Fruit fly (Drosophila melanogaster) whole organism, embryonic: Measurements from ENCODE around the gene CG33784.

ENCODE experiments used
- Aef1 ChIP-seq: fragments of 200-800 bp; sonication (Bioruptor generic); IDR thresholded peaks from 3 replicates; pipeline ENCODE4 v1.3.6; 2022; ENCODE audit warnings: missing biosample characterization, missing genetic modification characterization
- CG10654 ChIP-seq: fragments of 200-800 bp; sonication (Bioruptor generic); optimal IDR thresholded peaks from 2 replicates; lab custom pipeline; 2016; ENCODE audit warnings: missing biosample characterization, missing genetic modification characterization
- CG12071 ChIP-seq: fragments of 200-800 bp; sonication (Bioruptor generic); optimal IDR thresholded peaks from 3 replicates; lab custom pipeline; 2018; ENCODE audit warnings: missing biosample characterization, mild to moderate bottlenecking, missing genetic modification characterization
- CG4820 ChIP-seq: fragments of 200-800 bp; sonication (Bioruptor generic); optimal IDR thresholded peaks from 3 replicates; lab custom pipeline; 2016; ENCODE audit warnings: missing biosample characterization, missing genetic modification characterization
- Dll ChIP-seq: fragments of 200-800 bp; sonication (Bioruptor generic); IDR thresholded peaks from 4 replicates; pipeline ENCODE4 v1.3.6; 2022; ENCODE audit warnings: missing biosample characterization, missing genetic modification characterization; ENCODE audit not compliant: partially characterized antibody
- Sry-δ ChIP-seq: fragments of 200-800 bp; sonication (Bioruptor generic); optimal IDR thresholded peaks from 2 replicates; lab custom pipeline; 2016; ENCODE audit warnings: missing biosample characterization, missing genetic modification characterization
- peb ChIP-seq: fragments of 200-800 bp; sonication (Bioruptor generic); IDR thresholded peaks from 2 replicates; pipeline ENCODE4 v1.3.6; 2022; ENCODE audit warnings: missing biosample characterization, missing genetic modification characterization

- TF ChIP-seq CG4820 = no peak
- no peak for TF ChIP-seq CG10654 (GFP tag; lab: Kevin White, UChicago)
- no peak for TF ChIP-seq Aef1 (GFP tag; lab: Robert Waterston, UW)
- TF ChIP-seq Dll (GFP tag; lab: Robert Waterston, UW) = no peak
- no peak for TF ChIP-seq Sry-δ (GFP tag; lab: Kevin White, UChicago)
- no peak for TF ChIP-seq peb (GFP tag; lab: Robert Waterston, UW)
- TF ChIP-seq CG12071 (GFP tag; lab: Kevin White, UChicago) = no peak
Measured at dm6 chr3R:10083077-10083476, 15.4 kb downstream of the CG33784 start.
